Fruit fly (Drosophila melanogaster) whole organism, embryonic: ENCODE results near the gene CG2187.

Experiments
- Antp ChIP-seq: fragments of 200-800 bp; sonication (Bioruptor generic); optimal IDR thresholded peaks from 3 replicates; lab custom pipeline; 2016; ENCODE audit warnings: missing biosample characterization, missing genetic modification characterization
- CG11696 ChIP-seq: fragments of 200-800 bp; sonication (Bioruptor generic); IDR thresholded peaks from 2 replicates; pipeline ENCODE4 v1.3.6; 2022; ENCODE audit warnings: missing biosample characterization, missing genetic modification characterization
- CG11723 ChIP-seq: fragments of 200-800 bp; sonication (Bioruptor generic); optimal IDR thresholded peaks from 2 replicates; lab custom pipeline; 2017; ENCODE audit warnings: missing biosample characterization, mild to moderate bottlenecking, missing genetic modification characterization
- CG15011 ChIP-seq: fragments of 200-800 bp; sonication (Bioruptor generic); optimal IDR thresholded peaks from 3 replicates; lab custom pipeline; 2018; ENCODE audit warnings: missing biosample characterization, mild to moderate bottlenecking, missing genetic modification characterization
- CG15479 ChIP-seq: fragments of 200-800 bp; sonication (Bioruptor generic); optimal IDR thresholded peaks from 3 replicates; lab custom pipeline; 2019; ENCODE audit warnings: missing biosample characterization, mild to moderate bottlenecking, missing genetic modification characterization, moderate library complexity
- CG1603 ChIP-seq: fragments of 200-800 bp; sonication (Bioruptor generic); optimal IDR thresholded peaks from 2 replicates; lab custom pipeline; 2019; ENCODE audit warnings: missing biosample characterization, mild to moderate bottlenecking, missing genetic modification characterization, moderate library complexity
- CG17361 ChIP-seq: fragments of 200-800 bp; sonication (Bioruptor generic); IDR thresholded peaks from 3 replicates; pipeline ENCODE4 v1.3.6; 2022; ENCODE audit warnings: missing biosample characterization, missing genetic modification characterization
- CG32532 ChIP-seq: fragments of 200-800 bp; sonication (Bioruptor generic); IDR thresholded peaks from 2 replicates; pipeline ENCODE4 v1.3.6; 2022; ENCODE audit warnings: missing biosample characterization, missing genetic modification characterization
- CG34224 ChIP-seq: fragments of 200-800 bp; sonication (Bioruptor generic); IDR thresholded peaks from 3 replicates; pipeline ENCODE4 v1.3.6; 2022; ENCODE audit warnings: missing biosample characterization, missing genetic modification characterization; ENCODE audit not compliant: partially characterized antibody
- CG3838 ChIP-seq: fragments of 200-800 bp; sonication (Bioruptor generic); optimal IDR thresholded peaks from 3 replicates; lab custom pipeline; 2016; ENCODE audit warnings: missing biosample characterization, missing genetic modification characterization
- CG43689 ChIP-seq: fragments of 200-800 bp; sonication (Bioruptor generic); IDR thresholded peaks from 2 replicates; pipeline ENCODE4 v1.3.6; 2022; ENCODE audit warnings: missing biosample characterization, missing genetic modification characterization
- CG7745 ChIP-seq: fragments of 200-800 bp; sonication (Bioruptor generic); optimal IDR thresholded peaks from 2 replicates; lab custom pipeline; 2018; ENCODE audit warnings: missing biosample characterization, mild to moderate bottlenecking, missing genetic modification characterization, moderate library complexity
- CG7839 ChIP-seq: fragments of 200-800 bp; sonication (Bioruptor generic); optimal IDR thresholded peaks from 3 replicates; lab custom pipeline; 2018; ENCODE audit warnings: missing biosample characterization, mild to moderate bottlenecking, missing genetic modification characterization, moderate library complexity
- CG7987 ChIP-seq: fragments of 200-800 bp; sonication (Bioruptor generic); optimal IDR thresholded peaks from 2 replicates; lab custom pipeline; 2018; ENCODE audit warnings: missing biosample characterization, mild to moderate bottlenecking, missing genetic modification characterization, moderate library complexity
- CG9876 ChIP-seq: fragments of 200-800 bp; sonication (Bioruptor generic); optimal IDR thresholded peaks from 2 replicates; lab custom pipeline; 2016; ENCODE audit warnings: missing biosample characterization, missing genetic modification characterization
- CHES-1-like ChIP-seq: fragments of 200-800 bp; sonication (Bioruptor generic); optimal IDR thresholded peaks from 2 replicates; lab custom pipeline; 2016; ENCODE audit warnings: missing biosample characterization, missing genetic modification characterization
- CrebB ChIP-seq: fragments of 200-800 bp; sonication (Bioruptor generic); optimal IDR thresholded peaks from 3 replicates; lab custom pipeline; 2018; ENCODE audit warnings: missing biosample characterization, mild to moderate bottlenecking, missing genetic modification characterization
- D ChIP-seq, 2 experiments: fragments of 200-800 bp in 1 of 2; fragments of >200 bp in 1 of 2; sonication (Bioruptor generic) in 1 of 2; optimal IDR thresholded peaks; 2 replicates in 1 of 2; 3 replicates in 1 of 2; lab custom pipeline; 2017; ENCODE audit warnings: mild to moderate bottlenecking in 1 of 2, missing biosample characterization in 1 of 2, missing genetic modification characterization in 1 of 2, missing genetic modification reagents in 1 of 2
- D19A ChIP-seq: fragments of 200-800 bp; optimal IDR thresholded peaks from 3 replicates; lab custom pipeline; 2019; ENCODE audit warnings: missing biosample characterization, mild to moderate bottlenecking, missing genetic modification characterization, moderate library complexity
- Dad ChIP-seq: fragments of 200-800 bp; sonication (Bioruptor generic); optimal IDR thresholded peaks from 3 replicates; lab custom pipeline; 2016; ENCODE audit warnings: missing biosample characterization, missing genetic modification characterization
- Deaf1 ChIP-seq: fragments of 200-800 bp; optimal IDR thresholded peaks from 3 replicates; lab custom pipeline; 2019; ENCODE audit warnings: missing biosample characterization, mild to moderate bottlenecking, missing genetic modification characterization, moderate library complexity
- Dp ChIP-seq: fragments of 200-800 bp; sonication (Bioruptor generic); optimal IDR thresholded peaks from 2 replicates; lab custom pipeline; 2018; ENCODE audit warnings: missing biosample characterization, mild to moderate bottlenecking, missing genetic modification characterization, moderate library complexity
- Fer3 ChIP-seq: fragments of 200-800 bp; sonication (Bioruptor generic); optimal IDR thresholded peaks from 2 replicates; lab custom pipeline; 2018; ENCODE audit warnings: missing biosample characterization, mild to moderate bottlenecking, missing genetic modification characterization, moderate library complexity
- Jarid2 ChIP-seq: fragments of 200-800 bp; sonication (Bioruptor generic); optimal IDR thresholded peaks from 3 replicates; lab custom pipeline; 2017; ENCODE audit warnings: mild to moderate bottlenecking, missing biosample characterization, missing genetic modification reagents, missing genetic modification characterization
- Lpt ChIP-seq: fragments of >200 bp; optimal IDR thresholded peaks from 2 replicates; lab custom pipeline; 2018; ENCODE audit warnings: missing biosample characterization, missing genetic modification characterization
- MBD-R2 ChIP-seq: fragments of 200-800 bp; sonication (Bioruptor generic); IDR thresholded peaks from 2 replicates; pipeline ENCODE4 v1.3.6; 2022; ENCODE audit warnings: missing biosample characterization, missing genetic modification characterization
- Mad ChIP-seq: fragments of 200-800 bp; sonication (Bioruptor generic); optimal IDR thresholded peaks from 2 replicates; lab custom pipeline; 2016; ENCODE audit warnings: missing biosample characterization, missing genetic modification characterization
- Med ChIP-seq: fragments of 200-800 bp; sonication (Bioruptor generic); peaks from one replicate; lab custom pipeline; 2016; ENCODE audit warnings: missing biosample characterization, missing genetic modification characterization, mild to moderate bottlenecking, inconsistent platforms, moderate library complexity
- Oli ChIP-seq: fragments of 200-800 bp; sonication (Bioruptor generic); optimal IDR thresholded peaks from 2 replicates; lab custom pipeline; 2018; ENCODE audit warnings: missing biosample characterization, mild to moderate bottlenecking, missing genetic modification characterization, moderate library complexity
- Optix ChIP-seq: fragments of 200-800 bp; sonication (Bioruptor generic); IDR thresholded peaks from 3 replicates; pipeline ENCODE4 v1.3.6; 2022; ENCODE audit warnings: missing biosample characterization, missing genetic modification characterization
- Pdp1 ChIP-seq, 2 experiments: fragments of 200-800 bp; sonication (Bioruptor generic); optimal IDR thresholded peaks; 3 replicates each; lab custom pipeline; 2016; ENCODE audit warnings: missing biosample characterization in 2 of 2, missing genetic modification characterization in 2 of 2, mild to moderate bottlenecking in 1 of 2, moderate library complexity in 1 of 2
- Rfx ChIP-seq: fragments of 200-800 bp; sonication (Bioruptor generic); IDR thresholded peaks from 2 replicates; pipeline ENCODE4 v1.3.6; 2022; ENCODE audit warnings: missing biosample characterization, missing genetic modification characterization
- Sox100B ChIP-seq: fragments of 200-800 bp; sonication (Bioruptor generic); optimal IDR thresholded peaks from 3 replicates; lab custom pipeline; 2018; ENCODE audit warnings: missing biosample characterization, mild to moderate bottlenecking, missing genetic modification characterization
- Taf1 ChIP-seq: fragments of 200-800 bp; sonication (Bioruptor generic); IDR thresholded peaks from 2 replicates; pipeline ENCODE4 v1.3.6; 2022; ENCODE audit warnings: missing biosample characterization, missing genetic modification characterization
- br ChIP-seq: fragments of >200 bp; optimal IDR thresholded peaks from 2 replicates; lab custom pipeline; 2017
- chm ChIP-seq: fragments of 200-800 bp; sonication (Bioruptor generic); IDR thresholded peaks from 2 replicates; pipeline ENCODE4 v1.3.6; 2022; ENCODE audit warnings: missing biosample characterization, missing genetic modification characterization
- ci ChIP-seq: fragments of 200-800 bp; sonication (Bioruptor generic); IDR thresholded peaks from 3 replicates; pipeline ENCODE4 v1.3.6; 2022; ENCODE audit warnings: missing biosample characterization, missing genetic modification characterization
- eyg ChIP-seq: fragments of 200-800 bp; sonication (Bioruptor generic); optimal IDR thresholded peaks from 3 replicates; lab custom pipeline; 2016; ENCODE audit warnings: missing biosample characterization, missing genetic modification characterization
- ftz-f1 ChIP-seq: fragments of 200-800 bp; sonication (Bioruptor generic); optimal IDR thresholded peaks from 2 replicates; lab custom pipeline; 2016; ENCODE audit warnings: missing biosample characterization, missing genetic modification characterization
- gcm ChIP-seq: fragments of 200-800 bp; sonication (Bioruptor generic); optimal IDR thresholded peaks from 2 replicates; lab custom pipeline; 2019; ENCODE audit warnings: missing biosample characterization, mild to moderate bottlenecking, missing genetic modification characterization, moderate library complexity
- gro ChIP-seq: fragments of 200-800 bp; sonication (Bioruptor generic); optimal IDR thresholded peaks from 2 replicates; lab custom pipeline; 2016; ENCODE audit warnings: missing biosample characterization, missing genetic modification characterization
- nerfin-2 ChIP-seq: fragments of 200-800 bp; sonication (Bioruptor generic); IDR thresholded peaks from 2 replicates; pipeline ENCODE4 v1.3.6; 2022; ENCODE audit warnings: missing biosample characterization, missing genetic modification characterization; ENCODE audit not compliant: partially characterized antibody
- org-1 ChIP-seq: fragments of 200-800 bp; sonication (Bioruptor generic); optimal IDR thresholded peaks from 2 replicates; lab custom pipeline; 2017; ENCODE audit warnings: missing biosample characterization, missing genetic modification characterization
- psq ChIP-seq: fragments of 200-800 bp; sonication (Bioruptor generic); optimal IDR thresholded peaks from 2 replicates; lab custom pipeline; 2017; ENCODE audit warnings: missing biosample characterization, missing genetic modification characterization
- seq ChIP-seq: fragments of 200-800 bp; sonication (Bioruptor generic); IDR thresholded peaks from 2 replicates; pipeline ENCODE4 v1.3.6; 2022; ENCODE audit warnings: missing biosample characterization, missing genetic modification characterization
- so ChIP-seq: fragments of 200-800 bp; sonication (Bioruptor generic); IDR thresholded peaks from 3 replicates; pipeline ENCODE4 v1.3.6; 2022; ENCODE audit warnings: missing biosample characterization, missing genetic modification characterization
- sob ChIP-seq: fragments of 200-800 bp; sonication (Bioruptor generic); IDR thresholded peaks from 2 replicates; pipeline ENCODE4 v1.3.6; 2022; ENCODE audit warnings: missing biosample characterization, missing genetic modification characterization
- stwl ChIP-seq: fragments of 200-800 bp; sonication (Bioruptor generic); optimal IDR thresholded peaks from 3 replicates; lab custom pipeline; 2018; ENCODE audit warnings: missing biosample characterization, mild to moderate bottlenecking, missing genetic modification characterization, moderate library complexity
- sug ChIP-seq: fragments of 200-800 bp; optimal IDR thresholded peaks from 2 replicates; lab custom pipeline; 2019; ENCODE audit warnings: missing biosample characterization, mild to moderate bottlenecking, missing genetic modification characterization, moderate library complexity
- vnd ChIP-seq: fragments of 200-800 bp; sonication (Bioruptor generic); IDR thresholded peaks from 3 replicates; pipeline ENCODE4 v1.3.6; 2022; ENCODE audit warnings: missing biosample characterization, missing genetic modification characterization; ENCODE audit not compliant: partially characterized antibody
- wdn ChIP-seq: fragments of 200-800 bp; sonication (Bioruptor generic); IDR thresholded peaks from 2 replicates; pipeline ENCODE4 v1.3.6; 2022; ENCODE audit warnings: missing biosample characterization, missing genetic modification characterization

The CG2187 gene

dm6 chr3R:31747429-31748048 lies 10.9 kb downstream of the CG2187 start, which contains the start of the genes nero and CG1910 (continued):
- TF ChIP-seq Pdp1 (GFP tag; optimal IDR thresholded peaks at IDR 0.05; lab: Kevin White, UChicago) (peak in 1 of 2 experiments; percentile 73), wdn (GFP tag; lab: Robert Waterston, UW) (no peak), psq (GFP tag; lab: Kevin White, UChicago) (no peak), sob (GFP tag; lab: Robert Waterston, UW) (no peak), Taf1 (GFP tag; lab: Robert Waterston, UW) (no peak), seq (GFP tag; lab: Robert Waterston, UW) (no peak), CG11696 (GFP tag; lab: Robert Waterston, UW) (no peak), Med (peak; percentile 91), sug (tag; lab: Kevin White, UChicago) (peak; percentile 53), nerfin-2 (GFP tag; lab: Robert Waterston, UW) (no peak), MBD-R2 (GFP tag; lab: Robert Waterston, UW) (no peak), CG15479 (GFP tag; lab: Kevin White, UChicago) (peak; percentile 84), CG11723 (GFP tag; lab: Kevin White, UChicago) (no peak), ftz-f1 (GFP tag; lab: Kevin White, UChicago) (no peak), Oli (tag; lab: Kevin White, UChicago) (no peak), Sox100B (GFP tag; lab: Kevin White, UChicago) (no peak), CG15011 (GFP tag; lab: Kevin White, UChicago) (no peak), Optix (GFP tag; lab: Robert Waterston, UW) (no peak), CG43689 (GFP tag; lab: Robert Waterston, UW) (no peak), CHES-1-like (GFP tag; lab: Kevin White, UChicago) (peak; percentile 69), stwl (tag; lab: Kevin White, UChicago) (peak; percentile 75), ci (GFP tag; lab: Robert Waterston, UW) (no peak), Mad (GFP tag; lab: Kevin White, UChicago) (no peak), Dp (GFP tag; lab: Kevin White, UChicago) (peak; percentile 54), D (optimal IDR thresholded peaks at IDR 0.05; lab: Kevin White, UChicago) (no peak), D (GFP tag; optimal IDR thresholded peaks at IDR 0.05; lab: Kevin White, UChicago) (no peak), vnd (GFP tag; lab: Robert Waterston, UW) (no peak), CG34224 (GFP tag; lab: Robert Waterston, UW) (no peak), so (GFP tag; lab: Robert Waterston, UW) (no peak), CG7839 (no peak), Jarid2 (GFP tag; lab: Kevin White, UChicago) (no peak), br (lab: Kevin White, UChicago) (no peak), CrebB (tag; lab: Kevin White, UChicago) (no peak), CG7745 (tag; lab: Kevin White, UChicago) (no peak), org-1 (GFP tag; lab: Kevin White, UChicago) (no peak), Rfx (GFP tag; lab: Robert Waterston, UW) (no peak), CG17361 (GFP tag; lab: Robert Waterston, UW) (no peak), CG9876 (GFP tag; lab: Kevin White, UChicago) (no peak), CG32532 (GFP tag; lab: Robert Waterston, UW) (no peak), CG7987 (GFP tag; lab: Kevin White, UChicago) (peak; percentile 19), D19A (tag; lab: Kevin White, UChicago) (no peak), Fer3 (tag; lab: Kevin White, UChicago) (no peak), Deaf1 (no peak), Lpt (no peak), Dad (no peak), gro (peak; percentile 33), chm (GFP tag; lab: Robert Waterston, UW) (no peak), eyg (no peak), CG3838 (no peak), gcm (no peak), Antp (no peak), CG1603 (tag; lab: Kevin White, UChicago) (peak; percentile 74)
